Worm (Caenorhabditis elegans): ENCODE results near the gene C16E9.2.
A peak's percentile ranks its signal among the peaks of the same experiment; 100 is the strongest.

C16E9.2 gene

DNA sequence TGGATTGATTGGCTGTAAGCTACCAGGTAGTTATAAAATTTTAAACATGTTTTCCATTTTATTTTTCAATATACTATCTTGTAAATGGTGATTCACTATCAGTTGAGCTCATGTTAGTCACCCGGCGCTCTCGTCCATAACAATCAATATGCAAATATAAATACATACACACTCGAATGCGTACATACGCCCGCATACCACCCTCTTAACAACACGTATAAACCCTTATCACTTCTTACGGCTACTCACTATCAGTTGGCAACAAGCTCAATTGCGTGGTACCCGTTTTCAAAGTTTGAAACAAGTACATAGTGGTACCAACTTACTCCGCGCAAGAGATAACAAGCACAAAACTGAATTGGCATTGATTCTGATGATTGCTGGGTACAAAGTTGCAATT is 8.6 kb upstream of the C16E9.2 start:
- TF ChIP-seq F16B12.6 (tag; optimal IDR thresholded peaks at IDR 0.05) = no peak
- no peak for TF ChIP-seq hpl-2 (GFP tag; optimal IDR thresholded peaks at IDR 0.05)
- no peak for TF ChIP-seq snu-23 (GFP tag; optimal IDR thresholded peaks at IDR 0.05)
- TF ChIP-seq mef-2 (tag; optimal IDR thresholded peaks at IDR 0.05) = no peak
- TF ChIP-seq ama-1 (optimal IDR thresholded peaks at IDR 0.05) = no peak
- no peak for TF ChIP-seq egl-13 (tag; optimal IDR thresholded peaks at IDR 0.05)
- no peak for TF ChIP-seq elt-3 (tag; optimal IDR thresholded peaks at IDR 0.05)
- TF ChIP-seq blmp-1 (tag; optimal IDR thresholded peaks at IDR 0.05) = no peak
- no peak for TF ChIP-seq unc-98 (GFP tag; IDR thresholded peaks at IDR 0.05)
- no peak for TF ChIP-seq ztf-4 (tag; optimal IDR thresholded peaks at IDR 0.05)
- no peak for TF ChIP-seq isw-1 (GFP tag; IDR thresholded peaks at IDR 0.05)
- TF ChIP-seq ceh-63 (GFP tag; optimal IDR thresholded peaks at IDR 0.05) = no peak
- peak; percentile 2 for TF ChIP-seq lin-14 (GFP tag; optimal IDR thresholded peaks at IDR 0.05)
- TF ChIP-seq elt-2 (tag; optimal IDR thresholded peaks at IDR 0.05) = peak; percentile 68
- no peak for TF ChIP-seq zip-4 (GFP tag; optimal IDR thresholded peaks at IDR 0.05)

DNA sequence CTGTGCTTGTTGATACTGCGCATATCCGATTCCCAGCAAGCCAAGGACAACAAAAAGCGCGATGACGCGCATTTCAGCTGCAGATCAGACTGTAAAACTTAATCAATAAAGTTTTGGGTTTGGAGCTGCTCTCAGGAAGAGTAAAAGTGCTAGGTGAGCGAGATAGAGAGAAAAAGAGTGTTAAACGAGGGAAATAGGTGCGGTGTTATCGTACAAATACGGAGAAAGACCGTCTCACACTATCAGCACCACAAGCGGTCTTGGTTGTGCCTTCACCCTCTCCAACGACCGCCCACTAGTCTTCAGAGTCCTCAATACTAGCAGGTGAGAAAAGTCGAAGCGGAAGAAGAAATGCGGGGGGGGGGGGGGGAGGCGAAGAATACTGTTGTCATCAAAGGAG is 7.0 kb upstream of the C16E9.2 start, which contains the start of gene F14B8.5:
F14B8.5 (minus strand) TSS at position 127 of the 400 bp plus-strand sequence.
- TF ChIP-seq Y116A8C.19 (tag; optimal IDR thresholded peaks at IDR 0.05; ENCODE audit: borderline replicate concordance) (no peak), lin-14 (GFP tag; optimal IDR thresholded peaks at IDR 0.05) (no peak), nhr-85 (tag) (peak; percentile 33), sup-37 (GFP tag; optimal IDR thresholded peaks at IDR 0.05) (no peak), lsy-2 (tag; optimal IDR thresholded peaks at IDR 0.05) (no peak), elt-2 (tag; optimal IDR thresholded peaks at IDR 0.05) (peak; percentile 48), ces-1 (GFP tag; optimal IDR thresholded peaks at IDR 0.05) (no peak), unc-98 (GFP tag; IDR thresholded peaks at IDR 0.05) (no peak), nhr-20 (tag; optimal IDR thresholded peaks at IDR 0.05) (no peak)

DNA sequence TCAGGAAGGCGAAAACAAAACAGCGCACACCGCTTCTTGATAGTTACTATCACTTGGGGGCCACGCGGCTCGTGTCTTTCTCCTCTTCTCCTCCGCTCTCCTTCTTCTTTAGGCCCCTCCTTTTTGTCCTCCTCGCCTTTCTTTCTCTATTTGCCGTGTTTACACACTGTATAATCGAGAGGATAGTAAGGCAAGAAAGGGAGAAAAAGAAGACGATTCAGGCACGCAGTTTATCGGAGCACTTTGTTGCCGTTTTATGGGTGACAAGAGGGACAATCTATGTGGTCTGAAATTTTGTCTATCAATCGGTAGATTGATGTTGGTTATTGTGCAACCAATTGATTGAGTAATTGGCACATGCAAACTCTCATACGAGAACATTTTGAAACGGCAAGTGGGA is 3.4 kb upstream of the C16E9.2 start, which contains the start of gene F14B8.6:
F14B8.6 (minus strand) TSS at position 292 of the 400 bp plus-strand sequence.
- no peak for TF ChIP-seq lin-13 (GFP tag; optimal IDR thresholded peaks at IDR 0.05)
- TF ChIP-seq lin-35 (GFP tag; optimal IDR thresholded peaks at IDR 0.05) = peak in 1 of 2 experiments; percentile 33
- TF ChIP-seq elt-2 (tag; optimal IDR thresholded peaks at IDR 0.05) = peak; percentile 68
- peak; percentile 18 for TF ChIP-seq blmp-1 (tag; optimal IDR thresholded peaks at IDR 0.05)
- no peak for TF ChIP-seq fkh-10 (GFP tag; optimal IDR thresholded peaks at IDR 0.05)
- TF ChIP-seq jun-1 (tag; optimal IDR thresholded peaks at IDR 0.05) = no peak
- TF ChIP-seq zip-4 (GFP tag; optimal IDR thresholded peaks at IDR 0.05) = no peak

ce11 chrX:6934453-6934852 is 1.1 kb upstream of the C16E9.2 start:
- TF ChIP-seq mep-1 (tag; optimal IDR thresholded peaks at IDR 0.05) (peak; percentile 74), lin-13 (GFP tag; optimal IDR thresholded peaks at IDR 0.05) (peak; percentile 16), egl-27 (tag; optimal IDR thresholded peaks at IDR 0.05) (no peak), lin-14 (GFP tag; optimal IDR thresholded peaks at IDR 0.05) (peak; percentile 74), hlh-17 (GFP tag; optimal IDR thresholded peaks at IDR 0.05; ENCODE audit: borderline replicate concordance) (no peak), xbp-1 (tag; optimal IDR thresholded peaks at IDR 0.05) (peak; percentile 67), dpl-1 (GFP tag; optimal IDR thresholded peaks at IDR 0.05) (peak; percentile 2 to 34 (median 23)), nhr-71 (tag; optimal IDR thresholded peaks at IDR 0.05) (peak; percentile 59), skn-1 (tag; optimal IDR thresholded peaks at IDR 0.05) (peak; percentile 49), lin-39 (tag; optimal IDR thresholded peaks at IDR 0.05) (no peak), ztf-4 (tag; optimal IDR thresholded peaks at IDR 0.05) (no peak), tbx-2 (tag; optimal IDR thresholded peaks at IDR 0.05) (peak; percentile 42), hlh-4 (tag; optimal IDR thresholded peaks at IDR 0.05) (no peak), C16A3.4 (tag; optimal IDR thresholded peaks at IDR 0.05) (peak; percentile 19), nhr-12 (tag; optimal IDR thresholded peaks at IDR 0.05) (no peak), pax-3 (tag; optimal IDR thresholded peaks at IDR 0.05) (no peak), snpc-4 (tag; optimal IDR thresholded peaks at IDR 0.05) (peak; percentile 9), pqm-1 (tag; optimal IDR thresholded peaks at IDR 0.05) (no peak), fos-1 (tag; optimal IDR thresholded peaks at IDR 0.05) (peak; percentile 26), ceh-8 (GFP tag; optimal IDR thresholded peaks at IDR 0.05) (no peak), rnt-1 (tag; optimal IDR thresholded peaks at IDR 0.05) (peak; percentile 11), efl-1 (optimal IDR thresholded peaks at IDR 0.05) (peak; percentile 12 to 27), efl-1 (GFP tag; optimal IDR thresholded peaks at IDR 0.05 in 1 of 2) (peak in 1 of 2 experiments; percentile 11), swsn-7 (tag; optimal IDR thresholded peaks at IDR 0.05) (peak; percentile 25), lin-35 (GFP tag; optimal IDR thresholded peaks at IDR 0.05) (peak; percentile 42 to 64), blmp-1 (tag; optimal IDR thresholded peaks at IDR 0.05) (peak; percentile 100), vab-15 (tag; optimal IDR thresholded peaks at IDR 0.05) (no peak), unc-86 (tag; optimal IDR thresholded peaks at IDR 0.05) (peak; percentile 29)
